Worm (Caenorhabditis elegans): ENCODE measurements around the gene ZK938.1.
A peak's percentile ranks its signal among the peaks of the same experiment; 100 is the strongest.

Gene ZK938.1

DNA sequence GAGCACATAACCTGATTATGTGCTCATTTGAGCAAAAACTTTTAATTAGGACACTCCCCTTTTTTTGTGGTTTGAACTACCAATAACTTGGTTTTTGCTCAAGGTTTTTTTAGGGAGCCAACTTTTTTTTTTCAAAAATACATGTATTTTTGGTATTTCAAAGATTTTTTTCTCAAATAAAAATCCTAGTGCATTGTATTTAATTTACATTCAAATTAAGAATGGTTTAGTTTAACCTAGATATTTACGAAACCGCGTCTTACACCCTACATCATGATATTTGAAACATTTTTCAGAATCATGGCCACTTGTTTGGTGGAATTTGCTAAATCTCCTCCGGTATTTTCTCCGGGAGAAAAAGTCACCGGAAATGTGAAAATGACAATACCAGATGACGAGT is 5.7 kb downstream of the ZK938.1 start, which contains the start of gene arrd-5:
Gene arrd-5 (plus strand): TSS at position 301 of the 400 bp plus-strand sequence.
- TF ChIP-seq lin-13 (tag; optimal IDR thresholded peaks at IDR 0.05) (no peak), blmp-1 (tag; optimal IDR thresholded peaks at IDR 0.05) (no peak), mls-2 (tag; optimal IDR thresholded peaks at IDR 0.05) (no peak), unc-120 (tag; optimal IDR thresholded peaks at IDR 0.05; ENCODE audit: poor library complexity, severe bottlenecking) (no peak), nhr-12 (tag; optimal IDR thresholded peaks at IDR 0.05) (no peak), tbx-8 (GFP tag; optimal IDR thresholded peaks at IDR 0.05) (no peak), nhr-76 (tag; optimal IDR thresholded peaks at IDR 0.05) (no peak), drap-1 (GFP tag; optimal IDR thresholded peaks at IDR 0.05) (no peak), elt-1 (tag; optimal IDR thresholded peaks at IDR 0.05; ENCODE audit: borderline replicate concordance, insufficient read depth) (no peak), zip-8 (tag; optimal IDR thresholded peaks at IDR 0.05) (no peak), unc-39 (tag; optimal IDR thresholded peaks at IDR 0.05) (no peak), sptf-1 (tag; optimal IDR thresholded peaks at IDR 0.05) (no peak), nhr-28 (tag; optimal IDR thresholded peaks at IDR 0.05) (no peak), ceh-83 (GFP tag; optimal IDR thresholded peaks at IDR 0.05) (no peak), sem-2 (GFP tag; optimal IDR thresholded peaks at IDR 0.05) (no peak), snpc-4 (tag; optimal IDR thresholded peaks at IDR 0.05) (no peak), pha-4 (tag; optimal IDR thresholded peaks at IDR 0.05) (no peak), ceh-43 (GFP tag; optimal IDR thresholded peaks at IDR 0.05) (no peak), flh-1 (GFP tag; optimal IDR thresholded peaks at IDR 0.05) (no peak), lsy-2 (tag; optimal IDR thresholded peaks at IDR 0.05) (no peak)

DNA sequence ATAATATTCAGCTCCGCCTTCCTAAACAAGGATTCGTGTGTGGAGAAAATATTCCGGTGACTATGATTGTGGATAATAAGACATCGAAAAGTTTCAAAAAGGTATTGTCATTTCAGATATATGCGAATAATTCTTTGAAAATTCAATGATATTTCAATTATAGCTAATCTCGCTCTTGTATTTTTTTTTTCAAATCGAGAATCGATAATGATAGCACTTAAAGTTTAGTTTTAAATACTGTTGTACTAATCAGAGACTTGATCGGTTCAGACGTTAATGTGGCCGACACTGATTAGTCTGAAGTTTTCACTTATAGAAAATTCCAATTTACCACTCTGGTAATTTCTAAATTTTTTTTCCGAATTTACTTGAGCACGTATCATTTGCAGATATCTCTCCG is 6.8 kb downstream of the ZK938.1 start:
- no peak for TF ChIP-seq unc-120 (tag; optimal IDR thresholded peaks at IDR 0.05; ENCODE audit: poor library complexity, severe bottlenecking)
- no peak for TF ChIP-seq zip-8 (tag; optimal IDR thresholded peaks at IDR 0.05)
- no peak for TF ChIP-seq unc-62 (GFP tag; optimal IDR thresholded peaks at IDR 0.05)
- no peak for TF ChIP-seq flh-1 (GFP tag; optimal IDR thresholded peaks at IDR 0.05)
- no peak for TF ChIP-seq ceh-83 (GFP tag; optimal IDR thresholded peaks at IDR 0.05)
- TF ChIP-seq nhr-76 (tag; optimal IDR thresholded peaks at IDR 0.05) = no peak
- no peak for TF ChIP-seq lsy-2 (tag; optimal IDR thresholded peaks at IDR 0.05)
- TF ChIP-seq nhr-12 (tag; optimal IDR thresholded peaks at IDR 0.05) = no peak
- TF ChIP-seq ces-1 (GFP tag; optimal IDR thresholded peaks at IDR 0.05) = no peak
- no peak for TF ChIP-seq nhr-28 (tag; optimal IDR thresholded peaks at IDR 0.05)
- no peak for TF ChIP-seq snpc-4 (tag; optimal IDR thresholded peaks at IDR 0.05)
- TF ChIP-seq tbx-8 (GFP tag; optimal IDR thresholded peaks at IDR 0.05) = no peak
- TF ChIP-seq elt-1 (tag; optimal IDR thresholded peaks at IDR 0.05; ENCODE audit: borderline replicate concordance, insufficient read depth) = no peak
- no peak for TF ChIP-seq nhr-237 (tag; optimal IDR thresholded peaks at IDR 0.05)
- TF ChIP-seq elt-3 (tag; optimal IDR thresholded peaks at IDR 0.05) = no peak
- no peak for TF ChIP-seq sptf-1 (tag; optimal IDR thresholded peaks at IDR 0.05)
- no peak for TF ChIP-seq ztf-11 (tag; optimal IDR thresholded peaks at IDR 0.05)

DNA sequence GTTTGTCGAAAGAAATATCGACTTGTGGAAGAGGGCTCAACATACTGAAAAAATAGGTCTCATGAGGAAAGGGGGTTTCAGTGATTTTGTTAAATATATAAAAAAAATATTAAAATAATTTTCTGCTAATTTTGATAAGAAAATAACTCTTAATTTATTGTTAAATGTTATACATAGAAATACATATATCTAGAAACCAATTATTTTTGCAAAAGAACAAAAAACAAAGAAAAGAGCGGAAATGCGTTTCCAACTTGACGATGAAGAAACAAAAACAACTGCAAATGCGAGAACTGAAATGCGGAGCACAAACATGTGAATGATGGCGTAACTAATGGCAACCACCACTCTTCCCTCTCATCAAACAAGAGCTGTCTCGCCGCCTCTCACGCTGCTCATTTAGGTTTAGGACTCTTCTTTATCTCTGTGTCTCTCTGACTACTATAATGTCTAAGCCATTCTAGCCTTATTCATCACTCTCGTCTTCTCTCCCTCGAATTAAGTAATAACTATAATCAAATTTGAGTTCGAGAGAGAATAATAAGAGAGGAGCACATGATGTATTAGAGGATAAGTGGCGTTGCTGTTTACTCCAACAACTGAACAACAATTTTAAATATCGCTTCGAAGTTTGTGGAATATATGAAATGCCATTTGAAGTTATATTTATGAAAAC is 9.2 kb downstream of the ZK938.1 start, which contains the start of gene arrd-4:
Gene arrd-4 (minus strand): TSS at position 51 of the 676 bp plus-strand sequence.
- TF ChIP-seq ces-1 (GFP tag; optimal IDR thresholded peaks at IDR 0.05) (peak; percentile 99), sptf-1 (tag; optimal IDR thresholded peaks at IDR 0.05) (no peak)

DNA sequence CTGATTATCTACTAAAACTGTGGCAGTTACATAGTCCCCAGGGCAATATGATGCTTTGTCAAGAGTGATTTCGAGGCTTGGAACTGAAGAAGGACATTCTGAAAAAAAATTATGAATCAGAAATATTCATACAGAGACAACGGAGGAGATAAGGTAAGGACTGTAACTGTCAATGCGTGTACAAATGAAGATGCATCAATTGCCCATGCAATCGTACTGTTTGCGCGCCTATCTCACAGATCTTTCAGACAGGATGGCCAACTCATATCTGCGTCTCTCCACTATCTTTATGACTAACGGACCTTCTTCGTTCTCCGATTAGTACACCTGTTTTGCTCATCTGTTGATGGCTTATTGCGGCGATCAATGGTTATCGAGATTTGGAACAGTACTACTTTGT is 11.1 kb downstream of the ZK938.1 start, which contains the start of gene ZK938.11:
Gene ZK938.11 (minus strand): TSS at position 101 of the 400 bp plus-strand sequence.
- TF ChIP-seq mab-5 (tag; optimal IDR thresholded peaks at IDR 0.05) = no peak
- TF ChIP-seq elt-1 (tag; optimal IDR thresholded peaks at IDR 0.05; ENCODE audit: borderline replicate concordance, insufficient read depth) = peak; percentile 87

DNA sequence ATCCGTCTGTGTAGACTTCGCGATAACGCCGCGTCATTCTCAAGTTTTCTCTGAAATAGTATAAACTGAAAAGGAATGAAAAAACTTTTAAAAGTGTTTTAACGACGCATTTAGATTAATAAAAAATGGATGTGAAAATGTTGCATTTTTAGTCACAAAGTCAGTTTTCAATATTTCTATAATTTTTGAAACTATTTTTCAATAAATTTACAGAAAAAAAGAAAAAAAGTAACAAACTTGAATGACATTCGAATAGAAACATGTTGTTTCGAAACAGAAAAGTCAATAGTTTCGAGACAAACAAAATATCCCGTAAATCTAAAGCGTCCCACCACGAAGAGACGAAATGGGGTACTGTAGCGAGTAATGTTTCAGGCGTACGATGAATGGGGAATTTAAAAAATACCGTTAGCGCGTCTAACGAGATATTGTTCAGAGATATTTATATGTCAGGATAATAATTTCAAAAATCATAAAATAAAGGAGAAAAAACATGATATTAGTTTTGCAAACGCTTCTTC is 12.8 kb downstream of the ZK938.1 start, which contains the start of gene rnh-1.2:
Gene rnh-1.2 (minus strand): TSS at position 51 of the 521 bp plus-strand sequence.
- TF ChIP-seq unc-39 (tag; optimal IDR thresholded peaks at IDR 0.05) (no peak), nhr-76 (tag; optimal IDR thresholded peaks at IDR 0.05) (no peak), pha-4 (tag; optimal IDR thresholded peaks at IDR 0.05) (no peak), unc-120 (tag; optimal IDR thresholded peaks at IDR 0.05; ENCODE audit: poor library complexity, severe bottlenecking) (no peak), sem-2 (GFP tag; optimal IDR thresholded peaks at IDR 0.05) (no peak), hlh-1 (tag; optimal IDR thresholded peaks at IDR 0.05) (no peak), ceh-43 (GFP tag; optimal IDR thresholded peaks at IDR 0.05) (no peak)

DNA sequence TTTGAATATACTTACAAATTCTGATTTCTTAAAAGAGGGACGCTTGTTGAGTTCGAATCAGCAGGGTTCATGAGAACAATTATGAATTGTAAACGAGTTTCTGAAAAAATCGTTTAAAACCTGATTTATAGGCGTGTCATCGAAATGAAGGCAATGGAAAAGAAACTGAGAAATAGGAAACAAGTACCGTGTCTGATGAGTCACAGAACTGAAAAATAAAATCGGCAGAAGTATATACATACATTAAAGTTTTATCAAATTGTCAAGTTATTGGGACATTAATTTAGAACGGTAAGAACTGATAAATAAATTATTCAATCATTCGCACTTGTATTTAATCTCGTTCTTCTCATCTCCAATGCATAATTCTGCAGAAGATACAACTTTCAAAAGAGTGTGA is 16.0 kb downstream of the ZK938.1 start, which contains the start of gene chil-9:
Gene chil-9 (minus strand): TSS at position 101 of the 400 bp plus-strand sequence.
- TF ChIP-seq sptf-1 (tag; optimal IDR thresholded peaks at IDR 0.05) (no peak), unc-62 (GFP tag; optimal IDR thresholded peaks at IDR 0.05) (no peak), mls-2 (tag; optimal IDR thresholded peaks at IDR 0.05) (no peak), ces-1 (GFP tag; optimal IDR thresholded peaks at IDR 0.05) (no peak), nhr-76 (tag; optimal IDR thresholded peaks at IDR 0.05) (no peak), ztf-11 (tag; optimal IDR thresholded peaks at IDR 0.05) (no peak), nhr-28 (tag; optimal IDR thresholded peaks at IDR 0.05) (no peak), mab-5 (tag; optimal IDR thresholded peaks at IDR 0.05) (no peak), nhr-2 (tag; optimal IDR thresholded peaks at IDR 0.05) (no peak), hlh-1 (tag; optimal IDR thresholded peaks at IDR 0.05) (no peak), sem-2 (GFP tag; optimal IDR thresholded peaks at IDR 0.05) (no peak), M03D4.4 (tag; optimal IDR thresholded peaks at IDR 0.05) (no peak), nhr-12 (tag; optimal IDR thresholded peaks at IDR 0.05) (no peak), nhr-237 (tag; optimal IDR thresholded peaks at IDR 0.05) (no peak), ceh-83 (GFP tag; optimal IDR thresholded peaks at IDR 0.05) (no peak), cnd-1 (tag; optimal IDR thresholded peaks at IDR 0.05) (no peak), flh-1 (GFP tag; optimal IDR thresholded peaks at IDR 0.05) (no peak), lin-32 (GFP tag; optimal IDR thresholded peaks at IDR 0.05) (no peak)
